Fruit fly (Drosophila melanogaster) whole organism, embryonic: ENCODE measurements around the gene CG7766.

Source experiments
- Adf1 ChIP-seq: fragments of 200-800 bp; sonication (Bioruptor generic); IDR thresholded peaks from 2 replicates; pipeline ENCODE4 v1.3.6; 2022; ENCODE audit warnings: missing biosample characterization, missing genetic modification characterization
- Atf6 ChIP-seq: fragments of 200-800 bp; sonication (Bioruptor generic); IDR thresholded peaks from 2 replicates; pipeline ENCODE4 v1.3.6; 2022; ENCODE audit warnings: missing biosample characterization, missing genetic modification characterization
- Blimp-1 ChIP-seq: fragments of 200-800 bp; sonication (Bioruptor generic); optimal IDR thresholded peaks from 3 replicates; lab custom pipeline; 2018; ENCODE audit warnings: missing biosample characterization, missing genetic modification characterization, mild to moderate bottlenecking, moderate library complexity, missing genetic modification reagents
- CG10366 ChIP-seq: fragments of 200-800 bp; sonication (Bioruptor generic); IDR thresholded peaks from 2 replicates; pipeline ENCODE4 v1.3.6; 2022; ENCODE audit warnings: missing biosample characterization, missing genetic modification characterization
- CG10431 ChIP-seq: fragments of 200-800 bp; sonication (Bioruptor generic); optimal IDR thresholded peaks from 3 replicates; lab custom pipeline; 2018; ENCODE audit warnings: missing biosample characterization, mild to moderate bottlenecking, missing genetic modification characterization
- CG1233 ChIP-seq: fragments of 200-800 bp; sonication (Bioruptor generic); optimal IDR thresholded peaks from 4 replicates; lab custom pipeline; 2018; ENCODE audit warnings: missing biosample characterization, mild to moderate bottlenecking, missing genetic modification characterization
- CG14710 ChIP-seq: fragments of 200-800 bp; sonication (Bioruptor generic); optimal IDR thresholded peaks from 3 replicates; lab custom pipeline; 2019; ENCODE audit warnings: missing biosample characterization, mild to moderate bottlenecking, missing genetic modification characterization, moderate library complexity
- CG14860 ChIP-seq: fragments of 200-800 bp; sonication (Bioruptor generic); IDR thresholded peaks from 3 replicates; pipeline ENCODE4 v1.3.6; 2022; ENCODE audit warnings: missing biosample characterization, missing genetic modification characterization; ENCODE audit not compliant: partially characterized antibody
- CG15514 ChIP-seq: fragments of 200-800 bp; sonication (Bioruptor generic); optimal IDR thresholded peaks from 3 replicates; lab custom pipeline; 2017; ENCODE audit warnings: missing biosample characterization, missing genetic modification characterization, mild to moderate bottlenecking, moderate library complexity, missing genetic modification reagents
- CG1602 ChIP-seq: fragments of 200-800 bp; sonication (Bioruptor generic); optimal IDR thresholded peaks from 3 replicates; lab custom pipeline; 2016; ENCODE audit warnings: missing biosample characterization, missing genetic modification characterization
- CG17328 ChIP-seq: fragments of 200-800 bp; sonication (Bioruptor generic); IDR thresholded peaks from 2 replicates; pipeline ENCODE4 v1.3.6; 2022; ENCODE audit warnings: missing biosample characterization, missing genetic modification characterization
- CG17912 ChIP-seq: fragments of 200-800 bp; sonication (Bioruptor generic); optimal IDR thresholded peaks from 2 replicates; lab custom pipeline; 2018; ENCODE audit warnings: missing biosample characterization, mild to moderate bottlenecking, missing genetic modification characterization
- CG30020 ChIP-seq: fragments of 200-800 bp; optimal IDR thresholded peaks from 2 replicates; lab custom pipeline; 2019; ENCODE audit warnings: missing biosample characterization, mild to moderate bottlenecking, missing genetic modification characterization, moderate library complexity
- CG31365 ChIP-seq: fragments of 200-800 bp; sonication (Bioruptor generic); optimal IDR thresholded peaks from 2 replicates; lab custom pipeline; 2018; ENCODE audit warnings: missing biosample characterization, mild to moderate bottlenecking, missing genetic modification characterization
- CG3281 ChIP-seq: fragments of 200-800 bp; sonication (Bioruptor generic); optimal IDR thresholded peaks from 3 replicates; lab custom pipeline; 2017; ENCODE audit warnings: missing biosample characterization, mild to moderate bottlenecking, missing genetic modification characterization
- CG3847 ChIP-seq: fragments of 200-800 bp; sonication (Bioruptor generic); IDR thresholded peaks from 2 replicates; pipeline ENCODE4 v1.3.6; 2022; ENCODE audit warnings: missing biosample characterization, missing genetic modification characterization
- CG4360 ChIP-seq: fragments of 200-800 bp; sonication (Bioruptor generic); IDR thresholded peaks from 2 replicates; pipeline ENCODE4 v1.3.6; 2022; ENCODE audit warnings: missing biosample characterization, missing genetic modification characterization
- CG6813 ChIP-seq: fragments of 200-800 bp; sonication (Bioruptor generic); optimal IDR thresholded peaks from 2 replicates; lab custom pipeline; 2017; ENCODE audit warnings: missing biosample characterization, missing genetic modification characterization, mild to moderate bottlenecking, moderate library complexity, missing genetic modification reagents
- CG7357 ChIP-seq: fragments of 200-800 bp; sonication (Bioruptor generic); IDR thresholded peaks from 3 replicates; pipeline ENCODE4 v1.3.6; 2022; ENCODE audit warnings: missing biosample characterization, missing genetic modification characterization
- CG7839 ChIP-seq: fragments of 200-800 bp; sonication (Bioruptor generic); optimal IDR thresholded peaks from 3 replicates; lab custom pipeline; 2018; ENCODE audit warnings: missing biosample characterization, mild to moderate bottlenecking, missing genetic modification characterization, moderate library complexity
- CG8290 ChIP-seq, 3 experiments: fragments of 200-800 bp; sonication (Bioruptor generic); optimal IDR thresholded peaks; 2 replicates each; lab custom pipeline; 2016 to 2019; ENCODE audit warnings: missing biosample characterization in 3 of 3, missing genetic modification characterization in 3 of 3, mild to moderate bottlenecking in 2 of 3, moderate library complexity in 1 of 3
- CG9727 ChIP-seq: fragments of 200-800 bp; sonication (Bioruptor generic); optimal IDR thresholded peaks from 3 replicates; lab custom pipeline; 2017; ENCODE audit warnings: missing biosample characterization, mild to moderate bottlenecking, missing genetic modification characterization
- CG9932 ChIP-seq: fragments of 200-800 bp; sonication (Bioruptor generic); IDR thresholded peaks from 2 replicates; pipeline ENCODE4 v1.3.6; 2022; ENCODE audit warnings: missing biosample characterization, missing genetic modification characterization
- Dek ChIP-seq: fragments of 200-800 bp; sonication (Bioruptor generic); optimal IDR thresholded peaks from 3 replicates; lab custom pipeline; 2019; ENCODE audit warnings: missing biosample characterization, mild to moderate bottlenecking, missing genetic modification characterization, moderate library complexity
- Elba2 ChIP-seq: fragments of 200-800 bp; sonication (Bioruptor generic); optimal IDR thresholded peaks from 3 replicates; lab custom pipeline; 2016; ENCODE audit warnings: missing biosample characterization, missing genetic modification characterization
- MESR4 ChIP-seq: fragments of 200-800 bp; sonication (Bioruptor generic); optimal IDR thresholded peaks from 2 replicates; lab custom pipeline; 2018; ENCODE audit warnings: missing biosample characterization, mild to moderate bottlenecking, missing genetic modification characterization, moderate library complexity
- Mad ChIP-seq: fragments of 200-800 bp; sonication (Bioruptor generic); optimal IDR thresholded peaks from 2 replicates; lab custom pipeline; 2016; ENCODE audit warnings: missing biosample characterization, missing genetic modification characterization
- Med ChIP-seq: fragments of 200-800 bp; sonication (Bioruptor generic); peaks from one replicate; lab custom pipeline; 2016; ENCODE audit warnings: missing biosample characterization, missing genetic modification characterization, mild to moderate bottlenecking, inconsistent platforms, moderate library complexity
- Myb ChIP-seq: fragments of 200-800 bp; sonication (Bioruptor generic); optimal IDR thresholded peaks from 2 replicates; lab custom pipeline; 2016; ENCODE audit warnings: missing biosample characterization, missing genetic modification characterization
- NK7.1 ChIP-seq: fragments of 200-800 bp; sonication (Bioruptor generic); optimal IDR thresholded peaks from 3 replicates; lab custom pipeline; 2016; ENCODE audit warnings: missing biosample characterization, missing genetic modification characterization
- Scr ChIP-seq: fragments of 200-800 bp; sonication (Bioruptor generic); IDR thresholded peaks from 2 replicates; pipeline ENCODE4 v1.3.6; 2022; ENCODE audit warnings: missing biosample characterization, missing genetic modification characterization; ENCODE audit not compliant: partially characterized antibody
- Sox100B ChIP-seq: fragments of 200-800 bp; sonication (Bioruptor generic); optimal IDR thresholded peaks from 3 replicates; lab custom pipeline; 2018; ENCODE audit warnings: missing biosample characterization, mild to moderate bottlenecking, missing genetic modification characterization
- Sox102F ChIP-seq: fragments of 200-800 bp; sonication (Bioruptor generic); optimal IDR thresholded peaks from 2 replicates; lab custom pipeline; 2018; ENCODE audit warnings: missing biosample characterization, mild to moderate bottlenecking, missing genetic modification characterization, moderate library complexity
- Vsx1 ChIP-seq: fragments of 200-800 bp; sonication (Bioruptor generic); optimal IDR thresholded peaks from 2 replicates; lab custom pipeline; 2017; ENCODE audit warnings: missing biosample characterization, mild to moderate bottlenecking, missing genetic modification characterization, missing genetic modification reagents
- cg ChIP-seq: fragments of 200-800 bp; sonication (Bioruptor generic); optimal IDR thresholded peaks from 3 replicates; lab custom pipeline; 2019; ENCODE audit warnings: missing biosample characterization, mild to moderate bottlenecking, missing genetic modification characterization, moderate library complexity
- crc ChIP-seq: fragments of 200-800 bp; sonication (Bioruptor generic); optimal IDR thresholded peaks from 2 replicates; lab custom pipeline; 2016; ENCODE audit warnings: missing biosample characterization, missing genetic modification characterization
- ewg ChIP-seq: fragments of 200-800 bp; sonication (Bioruptor generic); optimal IDR thresholded peaks from 3 replicates; lab custom pipeline; 2017; ENCODE audit warnings: mild to moderate bottlenecking, missing biosample characterization, missing genetic modification reagents, missing genetic modification characterization
- fd3F ChIP-seq: fragments of 200-800 bp; sonication (Bioruptor generic); optimal IDR thresholded peaks from 2 replicates; lab custom pipeline; 2018; ENCODE audit warnings: missing biosample characterization, mild to moderate bottlenecking, missing genetic modification characterization, moderate library complexity
- gcm ChIP-seq: fragments of 200-800 bp; sonication (Bioruptor generic); optimal IDR thresholded peaks from 2 replicates; lab custom pipeline; 2019; ENCODE audit warnings: missing biosample characterization, mild to moderate bottlenecking, missing genetic modification characterization, moderate library complexity
- gfzf ChIP-seq: fragments of 200-800 bp; sonication (Bioruptor generic); optimal IDR thresholded peaks from 2 replicates; lab custom pipeline; 2016; ENCODE audit warnings: missing biosample characterization, mild to moderate bottlenecking, missing genetic modification characterization, moderate library complexity
- luna ChIP-seq: fragments of 200-800 bp; sonication (Bioruptor generic); optimal IDR thresholded peaks from 2 replicates; lab custom pipeline; 2016; ENCODE audit warnings: missing biosample characterization, missing genetic modification characterization
- pan ChIP-seq, 4 experiments: fragments of >200 bp in 3 of 4; fragments of 200-800 bp in 1 of 4; sonication (Bioruptor generic) in 1 of 4; optimal IDR thresholded peaks in 3 of 4; IDR thresholded peaks in 1 of 4; 2 replicates each; pipeline versions ENCODE4 v1.3.6 to Lab custom; 2017 to 2022; ENCODE audit warnings: missing biosample characterization in 2 of 4, missing genetic modification characterization in 2 of 4, mixed read lengths in 1 of 4
- pros ChIP-seq: fragments of 200-800 bp; sonication (Bioruptor generic); optimal IDR thresholded peaks from 3 replicates; lab custom pipeline; 2019; ENCODE audit warnings: missing biosample characterization, mild to moderate bottlenecking, missing genetic modification characterization, moderate library complexity
- run ChIP-seq: fragments of 200-800 bp; sonication (Bioruptor generic); optimal IDR thresholded peaks from 3 replicates; lab custom pipeline; 2018; ENCODE audit warnings: missing biosample characterization, mild to moderate bottlenecking, missing genetic modification characterization
- tap ChIP-seq: fragments of 200-800 bp; optimal IDR thresholded peaks from 3 replicates; lab custom pipeline; 2019; ENCODE audit warnings: missing biosample characterization, mild to moderate bottlenecking, missing genetic modification characterization, moderate library complexity
- twi ChIP-seq: fragments of 200-800 bp; optimal IDR thresholded peaks from 2 replicates; lab custom pipeline; 2019; ENCODE audit warnings: missing biosample characterization, mild to moderate bottlenecking, missing genetic modification characterization, moderate library complexity
- vvl ChIP-seq: fragments of 200-800 bp; sonication (Bioruptor generic); IDR thresholded peaks from 2 replicates; pipeline ENCODE4 v1.3.6; 2022; ENCODE audit warnings: missing biosample characterization, missing genetic modification characterization

The CG7766 gene

DNA sequence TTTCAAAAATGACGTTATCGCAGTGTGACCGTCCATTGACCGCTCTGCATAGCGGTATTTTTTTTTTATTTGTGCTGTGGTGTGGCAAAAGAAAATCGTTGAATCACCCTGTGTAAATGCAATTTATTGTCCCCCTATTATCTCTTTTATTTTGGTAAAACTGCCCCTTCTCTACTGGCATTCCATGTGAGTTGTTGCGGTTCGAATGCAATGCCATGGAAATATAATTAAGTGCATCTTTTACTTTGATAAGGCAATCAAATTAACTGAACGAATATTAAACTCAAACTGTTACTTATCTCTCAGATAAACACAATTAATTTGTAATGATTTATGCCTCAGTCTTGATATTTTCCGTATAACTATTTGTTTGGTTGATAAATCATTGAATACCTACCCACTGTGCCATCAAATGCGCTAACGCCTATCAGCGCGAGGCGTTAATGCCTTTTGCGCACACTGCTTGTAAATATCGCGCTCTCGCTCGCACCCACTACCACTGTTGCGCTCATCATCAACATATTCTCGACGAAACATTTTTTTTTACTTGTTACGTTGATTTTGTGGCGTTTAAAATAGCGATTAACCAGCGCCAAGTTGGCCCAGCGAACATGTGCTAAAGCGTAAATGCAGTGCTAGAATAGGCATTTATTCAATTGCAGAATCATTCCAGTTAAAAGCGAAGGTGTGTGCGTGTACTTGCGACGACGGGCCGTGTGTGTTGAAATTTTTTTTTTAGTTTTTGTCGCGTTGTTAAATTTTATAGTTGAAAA, 5.7 kb upstream of the CG7766 start (continued):
- TF ChIP-seq pan (optimal IDR thresholded peaks at IDR 0.05; lab: Kevin White, UChicago) = no peak
- peak in 1 of 2 experiments; percentile 44 for TF ChIP-seq pan (GFP tag; optimal IDR thresholded peaks at IDR 0.05 in 1 of 2, IDR thresholded peaks at IDR 0.05 in 1 of 2)
- no peak for TF ChIP-seq tap (tag; lab: Kevin White, UChicago)
- TF ChIP-seq CG9932 (GFP tag; lab: Robert Waterston, UW) = peak; percentile 58
- TF ChIP-seq twi (tag; lab: Kevin White, UChicago) = peak; percentile 35
- peak; percentile 40 for TF ChIP-seq ewg (GFP tag; lab: Kevin White, UChicago)
- TF ChIP-seq Vsx1 (GFP tag; lab: Kevin White, UChicago) = no peak
- no peak for TF ChIP-seq run (tag; lab: Kevin White, UChicago)
- TF ChIP-seq Elba2 (GFP tag; lab: Kevin White, UChicago) = peak; percentile 11
- no peak for TF ChIP-seq CG17912 (GFP tag; lab: Kevin White, UChicago)
- TF ChIP-seq gcm (GFP tag; lab: Kevin White, UChicago) = peak; percentile 17
- peak; percentile 91 for TF ChIP-seq gfzf (GFP tag; lab: Kevin White, UChicago)
- peak; percentile 72 for TF ChIP-seq CG9727
- TF ChIP-seq CG14710 = peak; percentile 62
- peak; percentile 74 for TF ChIP-seq cg
- no peak for TF ChIP-seq luna (GFP tag; lab: Kevin White, UChicago)
- TF ChIP-seq CG3847 (GFP tag; lab: Robert Waterston, UW) = peak; percentile 22
- TF ChIP-seq CG7357 (GFP tag; lab: Robert Waterston, UW) = no peak
- peak; percentile 37 for TF ChIP-seq Dek (tag; lab: Kevin White, UChicago)
- no peak for TF ChIP-seq CG15514
- TF ChIP-seq CG10366 (GFP tag; lab: Robert Waterston, UW) = peak; percentile 43; the same call in 1 of the 2 replicates
- peak; percentile 87 for TF ChIP-seq Myb
- TF ChIP-seq Sox102F = no peak
- peak; percentile 57 for TF ChIP-seq vvl (GFP tag; lab: Robert Waterston, UW)
- TF ChIP-seq crc = no peak
- TF ChIP-seq CG6813 (GFP tag; lab: Kevin White, UChicago) = no peak
- peak; percentile 69 for TF ChIP-seq CG7839 (tag; lab: Kevin White, UChicago)
- no peak for TF ChIP-seq CG4360
- TF ChIP-seq CG17328 (GFP tag; lab: Robert Waterston, UW) = no peak
- TF ChIP-seq CG1233 (GFP tag; lab: Kevin White, UChicago) = peak; percentile 31
- no peak for TF ChIP-seq Adf1 (GFP tag; lab: Robert Waterston, UW)
- TF ChIP-seq Sox100B (GFP tag; lab: Kevin White, UChicago) = peak; percentile 38
- no peak for TF ChIP-seq CG14860 (GFP tag; lab: Robert Waterston, UW)
- TF ChIP-seq CG30020 (tag; lab: Kevin White, UChicago) = peak; percentile 51
- peak; percentile 28 for TF ChIP-seq Blimp-1 (GFP tag; lab: Kevin White, UChicago)
- no peak for TF ChIP-seq NK7.1 (GFP tag; lab: Kevin White, UChicago)
- TF ChIP-seq CG3281 (GFP tag; lab: Kevin White, UChicago) = peak; percentile 28
- peak; percentile 89 for TF ChIP-seq Med (GFP tag; lab: Kevin White, UChicago)
- no peak for TF ChIP-seq CG10431 (GFP tag; lab: Kevin White, UChicago)
- peak; percentile 18 for TF ChIP-seq fd3F (GFP tag; lab: Kevin White, UChicago)
- TF ChIP-seq pros (GFP tag; lab: Kevin White, UChicago) = no peak
- peak; percentile 55 for TF ChIP-seq MESR4 (GFP tag; lab: Kevin White, UChicago)
- peak; percentile 52 for TF ChIP-seq CG1602 (GFP tag; lab: Kevin White, UChicago)
- TF ChIP-seq Mad = peak; percentile 49
- TF ChIP-seq Scr = no peak
- TF ChIP-seq Atf6 (GFP tag; lab: Robert Waterston, UW) = no peak
- TF ChIP-seq CG8290 (GFP tag; optimal IDR thresholded peaks at IDR 0.05; lab: Kevin White, UChicago) = no peak
- peak; percentile 12 to 63 for TF ChIP-seq CG8290 (tag; optimal IDR thresholded peaks at IDR 0.05; lab: Kevin White, UChicago)
- TF ChIP-seq CG31365 (tag; lab: Kevin White, UChicago) = peak; percentile 65
